Fruit fly (Drosophila melanogaster): Measurements from ENCODE around the gene colt.

Gene colt

dm6 chr2L:2750337-2751084 is 19.4 kb downstream of the colt start (continued):
- TF ChIP-seq her (GFP tag; optimal IDR thresholded peaks at IDR 0.05), result peak; percentile 92
- TF ChIP-seq Doc2 (GFP tag; IDR thresholded peaks at IDR 0.05), result no peak
- TF ChIP-seq CG33213 (GFP tag; optimal IDR thresholded peaks at IDR 0.05), result peak; percentile 72
- peak; percentile 78 for TF ChIP-seq Dad (GFP tag; optimal IDR thresholded peaks at IDR 0.05)
- TF ChIP-seq tgo (GFP tag; IDR thresholded peaks at IDR 0.05), result no peak
- TF ChIP-seq Nf-YC (tag; optimal IDR thresholded peaks at IDR 0.05), result peak; percentile 65
- TF ChIP-seq CG5245 (GFP tag; optimal IDR thresholded peaks at IDR 0.05), result peak; percentile 63
- TF ChIP-seq unpg (GFP tag; optimal IDR thresholded peaks at IDR 0.05), result peak; percentile 78
- TF ChIP-seq grau (tag; optimal IDR thresholded peaks at IDR 0.05), result peak; percentile 86
- TF ChIP-seq NC2α (GFP tag; optimal IDR thresholded peaks at IDR 0.05), result peak; percentile 19
- no peak for TF ChIP-seq ap (GFP tag; IDR thresholded peaks at IDR 0.05)
- peak; percentile 88 for TF ChIP-seq Dek (tag; optimal IDR thresholded peaks at IDR 0.05)
- no peak for TF ChIP-seq Rx (GFP tag; IDR thresholded peaks at IDR 0.05)
- TF ChIP-seq jigr1 (GFP tag; IDR thresholded peaks at IDR 0.05), result no peak
- TF ChIP-seq twi (tag; optimal IDR thresholded peaks at IDR 0.05), result peak; percentile 56
- TF ChIP-seq CG4282 (GFP tag; optimal IDR thresholded peaks at IDR 0.05), result peak; percentile 60
- peak; percentile 59 for TF ChIP-seq fd64A (GFP tag; optimal IDR thresholded peaks at IDR 0.05)
- TF ChIP-seq CG4424 (GFP tag; optimal IDR thresholded peaks at IDR 0.05), result peak; percentile 72
- peak; percentile 80 for TF ChIP-seq Hmr (GFP tag; optimal IDR thresholded peaks at IDR 0.05)
- TF ChIP-seq corto (GFP tag; optimal IDR thresholded peaks at IDR 0.05), result no peak
- TF ChIP-seq MTF-1 (GFP tag; optimal IDR thresholded peaks at IDR 0.05; ENCODE audit: borderline replicate concordance), result peak; percentile 73
- TF ChIP-seq knrl (GFP tag; IDR thresholded peaks at IDR 0.05; ENCODE audit: partially characterized antibody), result no peak
- TF ChIP-seq Ets65A (GFP tag), result peak; percentile 98
- TF ChIP-seq Abd-B (GFP tag; optimal IDR thresholded peaks at IDR 0.05), result peak; percentile 83
- no peak for TF ChIP-seq CG7372 (GFP tag; IDR thresholded peaks at IDR 0.05)
- peak; percentile 61 for TF ChIP-seq tx (GFP tag; optimal IDR thresholded peaks at IDR 0.05)
- no peak for TF ChIP-seq tna (GFP tag; IDR thresholded peaks at IDR 0.05; ENCODE audit: partially characterized antibody)
- TF ChIP-seq Xrp1 (GFP tag; IDR thresholded peaks at IDR 0.05), result no peak
- TF ChIP-seq CG34376 (GFP tag; optimal IDR thresholded peaks at IDR 0.05), result peak; percentile 76
- no peak for TF ChIP-seq HLH4C (GFP tag; IDR thresholded peaks at IDR 0.05; ENCODE audit: partially characterized antibody)
- peak; percentile 80 for TF ChIP-seq B-H2 (GFP tag; optimal IDR thresholded peaks at IDR 0.05)
- TF ChIP-seq CG14441 (GFP tag; IDR thresholded peaks at IDR 0.05), result no peak
- TF ChIP-seq ems (GFP tag; optimal IDR thresholded peaks at IDR 0.05), result peak; percentile 79
- TF ChIP-seq zen2 (GFP tag; IDR thresholded peaks at IDR 0.05; ENCODE audit: partially characterized antibody), result no peak
- TF ChIP-seq PHDP (tag; optimal IDR thresholded peaks at IDR 0.05), result peak; percentile 80
- TF ChIP-seq pb (GFP tag; optimal IDR thresholded peaks at IDR 0.05), result peak; percentile 71
- TF ChIP-seq vnd (GFP tag; IDR thresholded peaks at IDR 0.05; ENCODE audit: partially characterized antibody), result no peak
- TF ChIP-seq fd3F (GFP tag; optimal IDR thresholded peaks at IDR 0.05), result peak; percentile 68
- TF ChIP-seq Atf6 (GFP tag; IDR thresholded peaks at IDR 0.05), result no peak
- no peak for TF ChIP-seq h (optimal IDR thresholded peaks at IDR 0.05)
- TF ChIP-seq CG14014 (GFP tag; IDR thresholded peaks at IDR 0.05), result no peak
- peak; percentile 79 for TF ChIP-seq CG10267 (tag; optimal IDR thresholded peaks at IDR 0.05)
- peak; percentile 53 for TF ChIP-seq Bdp1 (GFP tag; optimal IDR thresholded peaks at IDR 0.05)
- TF ChIP-seq Hmx (GFP tag; optimal IDR thresholded peaks at IDR 0.05), result peak; percentile 16
- TF ChIP-seq CG14860 (GFP tag; IDR thresholded peaks at IDR 0.05; ENCODE audit: partially characterized antibody), result no peak
- TF ChIP-seq CG11247 (GFP tag; IDR thresholded peaks at IDR 0.05), result no peak
- peak; percentile 30 for TF ChIP-seq CG4328 (GFP tag; optimal IDR thresholded peaks at IDR 0.05)
- peak; percentile 89 for TF ChIP-seq ind (GFP tag; optimal IDR thresholded peaks at IDR 0.05)
- no peak for TF ChIP-seq Rfx (GFP tag; IDR thresholded peaks at IDR 0.05)
- no peak for TF ChIP-seq slbo (GFP tag; IDR thresholded peaks at IDR 0.05)
